Worm (Caenorhabditis elegans) whole organism, L3 larva: ENCODE results near the gene C54E4.12.
A peak's percentile ranks its signal among the peaks of the same experiment; 100 is the strongest.

ENCODE experiments used
- R02D3.7 ChIP-seq: fragments of 150-350 bp; optimal IDR thresholded peaks from 2 replicates; lab custom pipeline; 2014; ENCODE audit warnings: missing biosample characterization, missing genetic modification characterization
- ZK546.5 ChIP-seq: sonication (generic microtip); optimal IDR thresholded peaks from 2 replicates; lab custom pipeline; 2017; ENCODE audit warnings: missing biosample characterization, missing genetic modification characterization
- aly-2 ChIP-seq: fragments of 150-350 bp; optimal IDR thresholded peaks from 2 replicates; lab custom pipeline; 2014; ENCODE audit warnings: missing biosample characterization, missing genetic modification characterization
- ama-1 ChIP-seq: fragments of 150-350 bp; optimal IDR thresholded peaks from 2 replicates; lab custom pipeline; 2018
- ceh-16 ChIP-seq: sonication (generic microtip); optimal IDR thresholded peaks from 2 replicates; lab custom pipeline; 2017; ENCODE audit warnings: missing biosample characterization, missing genetic modification characterization
- ceh-28 ChIP-seq: fragments of 150-350 bp; optimal IDR thresholded peaks from 2 replicates; lab custom pipeline; 2014; ENCODE audit warnings: missing biosample characterization, missing genetic modification reagents, missing genetic modification characterization
- ceh-9 ChIP-seq: sonication (generic microtip); optimal IDR thresholded peaks from 2 replicates; lab custom pipeline; 2018; ENCODE audit warnings: missing biosample characterization, missing genetic modification characterization
- egl-27 ChIP-seq: sonication (generic microtip); optimal IDR thresholded peaks from 4 replicates; lab custom pipeline; 2017; ENCODE audit warnings: missing biosample characterization, missing genetic modification reagents, missing genetic modification characterization
- egl-5 ChIP-seq: fragments of 150-350 bp; optimal IDR thresholded peaks from 2 replicates; lab custom pipeline; 2017; ENCODE audit warnings: missing biosample characterization, missing genetic modification reagents, missing genetic modification characterization, inconsistent platforms
- elt-1 ChIP-seq: fragments of 150-350 bp; optimal IDR thresholded peaks from 2 replicates; lab custom pipeline; 2014; ENCODE audit warnings: missing biosample characterization, missing genetic modification characterization
- elt-2 ChIP-seq: sonication (generic microtip); optimal IDR thresholded peaks from 2 replicates; lab custom pipeline; 2016; ENCODE audit warnings: missing genetic modification reagents, mild to moderate bottlenecking, missing genetic modification characterization, missing compliant biosample characterization
- elt-3 ChIP-seq, 3 experiments: fragments of 150-350 bp in 1 of 3; sonication (generic microtip) in 2 of 3; optimal IDR thresholded peaks; 2 replicates in 2 of 3; 4 replicates in 1 of 3; lab custom pipeline; 2014 to 2017; ENCODE audit warnings: missing biosample characterization in 3 of 3, missing genetic modification characterization in 3 of 3
- fkh-10 ChIP-seq: sonication (generic microtip); optimal IDR thresholded peaks from 2 replicates; lab custom pipeline; 2017; ENCODE audit warnings: missing biosample characterization, missing genetic modification reagents, missing genetic modification characterization
- fkh-2 ChIP-seq: fragments of 150-350 bp; optimal IDR thresholded peaks from 2 replicates; lab custom pipeline; 2014; ENCODE audit warnings: missing biosample characterization, missing genetic modification reagents, missing genetic modification characterization
- fos-1 ChIP-seq: fragments of 150-350 bp; optimal IDR thresholded peaks from 2 replicates; lab custom pipeline; 2014; ENCODE audit warnings: missing biosample characterization, missing genetic modification characterization
- hmg-11 ChIP-seq: sonication (generic microtip); optimal IDR thresholded peaks from 2 replicates; lab custom pipeline; 2016; ENCODE audit warnings: missing genetic modification characterization, missing compliant biosample characterization
- lin-15B ChIP-seq: fragments of 150-350 bp; optimal IDR thresholded peaks from 2 replicates; lab custom pipeline; 2014; ENCODE audit warnings: missing biosample characterization, missing genetic modification characterization
- lin-39 ChIP-seq: fragments of 150-350 bp; optimal IDR thresholded peaks from 2 replicates; lab custom pipeline; 2018; ENCODE audit warnings: missing biosample characterization, missing genetic modification reagents, missing genetic modification characterization
- lsy-12 ChIP-seq: sonication (generic microtip); optimal IDR thresholded peaks from 2 replicates; lab custom pipeline; 2016; ENCODE audit warnings: mild to moderate bottlenecking, missing genetic modification characterization, missing compliant biosample characterization
- mdl-1 ChIP-seq: fragments of 150-350 bp; optimal IDR thresholded peaks from 2 replicates; lab custom pipeline; 2014; ENCODE audit warnings: missing biosample characterization, missing genetic modification characterization
- nfya-1 ChIP-seq: sonication (generic microtip); optimal IDR thresholded peaks from 2 replicates; lab custom pipeline; 2017; ENCODE audit warnings: missing genetic modification characterization, mild to moderate bottlenecking, missing compliant biosample characterization, antibody characterized with exemption, moderate library complexity; ENCODE audit not compliant: insufficient read depth
- nhr-11 ChIP-seq: fragments of 150-350 bp; optimal IDR thresholded peaks from 2 replicates; lab custom pipeline; 2014; ENCODE audit warnings: missing biosample characterization, missing genetic modification characterization
- nhr-23 ChIP-seq: fragments of 150-350 bp; optimal IDR thresholded peaks from 2 replicates; lab custom pipeline; 2014; ENCODE audit warnings: missing biosample characterization, missing genetic modification reagents, missing genetic modification characterization
- nhr-237 ChIP-seq: fragments of 150-350 bp; optimal IDR thresholded peaks from 2 replicates; lab custom pipeline; 2014; ENCODE audit warnings: missing biosample characterization, missing genetic modification characterization
- nhr-25 ChIP-seq: sonication (generic microtip); optimal IDR thresholded peaks from 2 replicates; lab custom pipeline; 2017; ENCODE audit warnings: missing biosample characterization, missing genetic modification characterization
- nhr-28 ChIP-seq: fragments of 150-350 bp; optimal IDR thresholded peaks from 2 replicates; lab custom pipeline; 2014; ENCODE audit warnings: missing biosample characterization, missing genetic modification characterization
- nhr-43 ChIP-seq: sonication (generic microtip); optimal IDR thresholded peaks from 2 replicates; lab custom pipeline; 2016; ENCODE audit warnings: mild to moderate bottlenecking, missing genetic modification characterization, missing compliant biosample characterization; ENCODE audit not compliant: poor library complexity, severe bottlenecking
- nhr-67 ChIP-seq: fragments of 150-350 bp; optimal IDR thresholded peaks from 2 replicates; lab custom pipeline; 2014; ENCODE audit warnings: missing biosample characterization, missing genetic modification characterization
- nhr-77 ChIP-seq: fragments of 150-350 bp; optimal IDR thresholded peaks from 2 replicates; lab custom pipeline; 2014; ENCODE audit warnings: missing biosample characterization, missing genetic modification characterization
- pha-4 ChIP-seq: fragments of 150-350 bp; optimal IDR thresholded peaks from 2 replicates; lab custom pipeline; 2014; ENCODE audit warnings: missing biosample characterization, missing genetic modification reagents, missing genetic modification characterization
- pqm-1 ChIP-seq: fragments of 150-350 bp; optimal IDR thresholded peaks from 2 replicates; lab custom pipeline; 2017; ENCODE audit warnings: missing biosample characterization, missing genetic modification characterization, inconsistent platforms
- skn-1 ChIP-seq: fragments of 150-350 bp; optimal IDR thresholded peaks from 2 replicates; lab custom pipeline; 2014; ENCODE audit warnings: missing biosample characterization, missing genetic modification characterization
- tbx-2 ChIP-seq: sonication (generic microtip); optimal IDR thresholded peaks from 2 replicates; lab custom pipeline; 2016; ENCODE audit warnings: mild to moderate bottlenecking, missing genetic modification characterization, missing compliant biosample characterization
- unc-39 ChIP-seq: sonication (generic microtip); optimal IDR thresholded peaks from 4 replicates; lab custom pipeline; 2017; ENCODE audit warnings: missing biosample characterization, missing genetic modification characterization
- unc-62 ChIP-seq: fragments of 150-350 bp; sonication (generic microtip); optimal IDR thresholded peaks from 4 replicates; lab custom pipeline; 2014; ENCODE audit warnings: missing biosample characterization, missing genetic modification reagents, missing genetic modification characterization
- zag-1 ChIP-seq: fragments of 150-350 bp; optimal IDR thresholded peaks from 2 replicates; lab custom pipeline; 2014; ENCODE audit warnings: missing biosample characterization, missing genetic modification characterization
- ztf-4 ChIP-seq: fragments of 150-350 bp; optimal IDR thresholded peaks from 2 replicates; lab custom pipeline; 2014; ENCODE audit warnings: missing biosample characterization, missing genetic modification characterization

C54E4.12 gene

DNA sequence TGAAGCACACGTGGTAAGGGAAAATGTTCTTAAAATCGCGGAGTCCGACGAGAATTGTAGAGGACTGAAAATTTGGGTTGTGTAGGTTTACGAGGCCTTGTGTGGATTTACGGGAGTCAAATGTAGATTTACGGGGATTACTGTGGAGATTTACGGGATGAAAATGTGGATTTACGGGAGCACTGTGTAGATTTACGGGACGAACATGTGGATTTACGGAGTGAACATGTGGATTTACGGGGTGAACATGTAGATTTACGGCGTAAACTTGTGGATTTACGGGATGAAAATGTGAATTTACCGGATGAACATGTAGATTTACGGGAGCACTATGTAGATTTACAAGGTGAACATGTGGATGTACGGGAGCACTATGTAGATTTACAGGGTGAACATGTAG is 15.8 kb upstream of the C54E4.12 start:
- TF ChIP-seq elt-3 (tag; optimal IDR thresholded peaks at IDR 0.05; lab: Kevin White, UChicago): no peak
- TF ChIP-seq aly-2 (tag; lab: Kevin White, UChicago): no peak
- no peak for TF ChIP-seq pqm-1 (tag; lab: Kevin White, UChicago)
- no peak for TF ChIP-seq elt-1
- TF ChIP-seq mdl-1 (tag; lab: Kevin White, UChicago): no peak
- TF ChIP-seq nhr-67: no peak
- no peak for TF ChIP-seq ceh-9 (tag; lab: Kevin White, UChicago)

DNA sequence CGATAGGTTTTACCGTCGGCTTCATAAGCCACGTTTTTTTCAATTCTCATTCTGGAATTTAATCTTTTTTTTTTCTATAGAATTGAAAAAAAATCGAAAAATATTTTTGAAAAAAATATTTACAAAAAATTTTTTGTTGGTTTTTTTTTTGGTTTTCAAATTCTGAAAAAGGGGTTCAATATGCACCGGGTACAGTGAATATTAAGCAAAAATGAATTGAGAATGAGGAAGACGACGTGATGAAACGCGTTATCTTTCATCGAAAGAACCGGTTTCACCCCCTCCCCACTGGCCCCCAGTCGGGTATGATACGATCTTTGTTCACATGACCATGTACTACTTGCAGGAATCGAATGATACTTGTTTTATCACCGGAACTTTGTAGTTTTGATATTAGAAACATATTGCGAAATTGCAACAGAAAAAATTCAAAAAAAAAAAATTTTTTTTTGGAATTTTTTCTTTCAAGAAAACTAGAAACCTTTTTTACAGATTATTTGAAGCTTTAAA is 8.9 kb upstream of the C54E4.12 start, which contains the start of gene C54E4.5:
TSS of gene C54E4.5 (minus strand) at position 51 of the 510 bp plus-strand sequence.
- TF ChIP-seq zag-1 (tag; lab: Kevin White, UChicago) (no peak), fkh-10 (GFP tag; lab: Kevin White, UChicago) (no peak), skn-1 (tag; lab: Kevin White, UChicago) (no peak), nhr-43 (tag; lab: Kevin White, UChicago) (peak; percentile 78), nhr-11 (tag; lab: Kevin White, UChicago) (no peak), nhr-23 (peak; percentile 87), fkh-2 (no peak), elt-3 (tag; optimal IDR thresholded peaks at IDR 0.05; lab: Kevin White, UChicago) (peak in 1 of 3 experiments; percentile 39), aly-2 (tag; lab: Kevin White, UChicago) (no peak), fos-1 (no peak), ceh-28 (tag; lab: Kevin White, UChicago) (peak; percentile 16), nhr-25 (tag; lab: Kevin White, UChicago) (peak; percentile 69), mdl-1 (tag; lab: Kevin White, UChicago) (no peak), lin-15B (tag; lab: Kevin White, UChicago) (no peak), elt-1 (peak; percentile 68), pqm-1 (tag; lab: Kevin White, UChicago) (no peak), nhr-77 (no peak)

ce11 chrIV:2142320-2142719 is 1.9 kb upstream of the C54E4.12 start:
- TF ChIP-seq skn-1 (tag; lab: Kevin White, UChicago) (no peak), nhr-43 (tag; lab: Kevin White, UChicago) (no peak), R02D3.7 (tag; lab: Kevin White, UChicago) (no peak), lsy-12 (tag; lab: Kevin White, UChicago) (no peak), lin-39 (tag; lab: Kevin White, UChicago) (no peak), mdl-1 (tag; lab: Kevin White, UChicago) (no peak), nhr-28 (no peak), hmg-11 (no peak), pha-4 (tag; lab: Kevin White, UChicago) (no peak)

DNA sequence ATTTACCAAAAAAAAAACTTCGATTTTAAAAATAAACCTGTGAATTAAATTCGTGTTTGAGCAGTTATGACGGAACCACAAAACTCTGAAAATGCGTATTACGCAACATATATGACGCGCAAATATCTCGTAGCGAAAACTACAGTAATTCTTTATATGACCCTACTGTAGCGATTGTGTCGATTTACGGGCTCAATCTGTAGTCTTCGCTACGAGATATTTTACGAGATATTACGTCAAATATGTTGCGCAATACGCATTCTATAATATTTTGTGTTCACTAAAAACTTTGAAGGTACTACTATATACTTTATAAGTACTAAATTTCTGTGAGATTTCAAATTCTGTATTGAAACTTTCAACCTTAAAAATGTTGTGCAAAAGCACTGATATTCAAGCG is 3.0 kb downstream of the C54E4.12 start:
- TF ChIP-seq nhr-67: no peak
- no peak for TF ChIP-seq egl-5 (tag; lab: Kevin White, UChicago)
- TF ChIP-seq nhr-237 (tag; lab: Kevin White, UChicago): no peak
- no peak for TF ChIP-seq nhr-11 (tag; lab: Kevin White, UChicago)
- no peak for TF ChIP-seq pqm-1 (tag; lab: Kevin White, UChicago)
- no peak for TF ChIP-seq nhr-77
- no peak for TF ChIP-seq unc-39 (tag; lab: Kevin White, UChicago)
- TF ChIP-seq fos-1: no peak
- TF ChIP-seq hmg-11: no peak
- no peak for TF ChIP-seq unc-62 (GFP tag; lab: Kevin White, UChicago)
- no peak for TF ChIP-seq zag-1 (tag; lab: Kevin White, UChicago)
- TF ChIP-seq fkh-10 (GFP tag; lab: Kevin White, UChicago): no peak
- no peak for TF ChIP-seq ama-1 (lab: Kevin White, UChicago)
- TF ChIP-seq ztf-4 (tag; lab: Kevin White, UChicago): no peak
- no peak for TF ChIP-seq fkh-2

DNA sequence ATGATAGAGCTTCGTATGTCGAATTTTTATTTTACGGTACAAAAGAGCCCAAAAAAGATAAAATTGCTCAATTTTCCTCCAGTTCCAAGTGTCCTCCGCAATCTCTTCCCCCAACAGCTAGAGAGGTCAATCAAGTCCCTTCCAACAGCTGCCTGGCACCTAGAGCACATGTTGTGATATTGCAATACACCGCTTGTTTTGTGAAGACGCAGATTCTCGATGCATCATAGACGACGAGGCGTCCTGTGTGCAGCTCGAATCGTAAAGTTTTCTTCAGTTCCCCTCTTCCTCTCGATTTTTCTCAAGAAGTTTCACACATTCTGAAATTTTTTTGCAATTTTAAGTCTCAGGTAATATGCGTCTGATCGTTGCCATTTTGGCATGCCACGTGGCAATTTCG is 3.8 kb downstream of the C54E4.12 start, which contains the start of gene test-1:
TSS of gene test-1 (plus strand) at position 345 of the 400 bp plus-strand sequence.
- no peak for TF ChIP-seq egl-5 (tag; lab: Kevin White, UChicago)
- TF ChIP-seq elt-2 (tag; lab: Kevin White, UChicago): no peak
- no peak for TF ChIP-seq nhr-28
- no peak for TF ChIP-seq egl-27 (tag; lab: Kevin White, UChicago)
- no peak for TF ChIP-seq nhr-77
- TF ChIP-seq nhr-11 (tag; lab: Kevin White, UChicago): no peak
- TF ChIP-seq nhr-237 (tag; lab: Kevin White, UChicago): no peak
- TF ChIP-seq aly-2 (tag; lab: Kevin White, UChicago): no peak
- TF ChIP-seq ceh-16 (tag; lab: Kevin White, UChicago): no peak
- TF ChIP-seq hmg-11: no peak
- no peak for TF ChIP-seq ama-1 (lab: Kevin White, UChicago)
- no peak for TF ChIP-seq ZK546.5 (tag; lab: Kevin White, UChicago)
- no peak for TF ChIP-seq ztf-4 (tag; lab: Kevin White, UChicago)
- no peak for TF ChIP-seq tbx-2 (tag; lab: Kevin White, UChicago)
- TF ChIP-seq nfya-1 (tag; lab: Kevin White, UChicago): no peak
- TF ChIP-seq, all 47 proteins: peak for 0
